Worm (Caenorhabditis elegans) whole organism, young adult: ENCODE measurements around the gene F07B7.7.

Experiments used
- B0019.2 ChIP-seq: fragments of 200-800 bp; sonication (Bioruptor generic); conservative IDR thresholded peaks from 2 replicates; pipeline ENCODE4 v1.3.6; 2022; ENCODE audit warnings: missing genetic modification reagents, missing genetic modification characterization, missing compliant biosample characterization
- B0035.1 ChIP-seq: sonication (generic microtip); optimal IDR thresholded peaks from 2 replicates; lab custom pipeline; 2016; ENCODE audit warnings: missing genetic modification characterization, mild to moderate bottlenecking, missing compliant biosample characterization, missing genotype, missing genetic modification reagents
- C17E4.6 ChIP-seq: fragments of 200-800 bp; sonication (Bioruptor generic); IDR thresholded peaks from 2 replicates; pipeline ENCODE4 v1.3.6; 2022; ENCODE audit warnings: missing genetic modification reagents, missing genetic modification characterization, missing compliant biosample characterization
- D2030.7 ChIP-seq: fragments of 200-800 bp; sonication (Bioruptor generic); IDR thresholded peaks from 2 replicates; pipeline ENCODE4 v1.3.6; 2022; ENCODE audit warnings: missing genetic modification reagents, missing genetic modification characterization, missing compliant biosample characterization
- F10E7.11 ChIP-seq: sonication (generic microtip); optimal IDR thresholded peaks from 2 replicates; lab custom pipeline; 2017; ENCODE audit warnings: mild to moderate bottlenecking, missing genetic modification characterization, moderate library complexity, missing compliant biosample characterization
- F33H1.4 ChIP-seq: fragments of 200-800 bp; sonication (Bioruptor generic); IDR thresholded peaks from 2 replicates; pipeline ENCODE4 v1.3.6; 2022; ENCODE audit warnings: missing genetic modification reagents, missing genetic modification characterization, missing compliant biosample characterization
- F49E8.2 ChIP-seq: sonication (generic microtip); optimal IDR thresholded peaks from 3 replicates; lab custom pipeline; 2017; ENCODE audit warnings: missing genetic modification characterization, mild to moderate bottlenecking, missing compliant biosample characterization, antibody characterized with exemption, moderate library complexity; ENCODE audit not compliant: insufficient read depth
- F55B11.4 ChIP-seq: sonication (generic microtip); optimal IDR thresholded peaks from 2 replicates; lab custom pipeline; 2016; ENCODE audit warnings: missing compliant biosample characterization, missing genetic modification characterization, borderline replicate concordance; ENCODE audit not compliant: insufficient read depth
- F57A8.1 ChIP-seq: fragments of 200-800 bp; sonication (Bioruptor generic); optimal IDR thresholded peaks from 2 replicates; lab custom pipeline; 2018; ENCODE audit warnings: mild to moderate bottlenecking, missing genetic modification characterization, moderate library complexity, missing compliant biosample characterization
- Y56A3A.18 ChIP-seq: fragments of 200-800 bp; sonication (Bioruptor generic); IDR thresholded peaks from 2 replicates; pipeline ENCODE4 v1.3.6; 2022; ENCODE audit warnings: missing genetic modification reagents, missing genetic modification characterization, missing compliant biosample characterization
- Y67H2A.10 ChIP-seq: fragments of 200-800 bp; sonication (Bioruptor generic); conservative IDR thresholded peaks from 2 replicates; pipeline ENCODE4 v1.3.6; 2022; ENCODE audit warnings: missing genetic modification reagents, missing genetic modification characterization, missing compliant biosample characterization
- Y79H2A.3 ChIP-seq: fragments of 200-800 bp; sonication (Bioruptor generic); conservative IDR thresholded peaks from 2 replicates; pipeline ENCODE4 v1.3.6; 2022; ENCODE audit warnings: missing genetic modification reagents, missing genetic modification characterization, missing compliant biosample characterization
- aptf-2 ChIP-seq: fragments of 200-800 bp; sonication (Bioruptor generic); conservative IDR thresholded peaks from 2 replicates; pipeline ENCODE4 v1.3.6; 2022; ENCODE audit warnings: missing genetic modification reagents, missing genetic modification characterization, missing compliant biosample characterization
- attf-3 ChIP-seq: fragments of 200-800 bp; sonication (Bioruptor generic); conservative IDR thresholded peaks from 2 replicates; pipeline ENCODE4 v1.3.6; 2022; ENCODE audit warnings: missing genetic modification reagents, missing genetic modification characterization, missing compliant biosample characterization
- attf-6 ChIP-seq: fragments of 200-800 bp; sonication (Bioruptor generic); IDR thresholded peaks from 2 replicates; pipeline ENCODE4 v1.3.6; 2022; ENCODE audit warnings: missing genetic modification reagents, missing genetic modification characterization, missing compliant biosample characterization
- ccch-3 ChIP-seq: fragments of 200-800 bp; sonication (Bioruptor generic); optimal IDR thresholded peaks from 2 replicates; lab custom pipeline; 2018; ENCODE audit warnings: mild to moderate bottlenecking, missing genetic modification characterization, missing compliant biosample characterization
- ceh-91 ChIP-seq: fragments of 200-800 bp; sonication (Bioruptor generic); IDR thresholded peaks from 2 replicates; pipeline ENCODE4 v1.3.6; 2022; ENCODE audit warnings: missing genetic modification reagents, missing genetic modification characterization, missing compliant biosample characterization
- dpff-1 ChIP-seq: sonication (generic microtip); optimal IDR thresholded peaks from 2 replicates; lab custom pipeline; 2017; ENCODE audit warnings: mild to moderate bottlenecking, missing genetic modification characterization, missing compliant biosample characterization
- egl-18 ChIP-seq: fragments of 200-800 bp; sonication (Bioruptor generic); IDR thresholded peaks from 2 replicates; pipeline ENCODE4 v1.3.6; 2022; ENCODE audit warnings: missing genetic modification reagents, missing genetic modification characterization, missing compliant biosample characterization
- hlh-26 ChIP-seq: fragments of 200-800 bp; sonication (Bioruptor generic); conservative IDR thresholded peaks from 2 replicates; pipeline ENCODE4 v1.3.6; 2022; ENCODE audit warnings: missing genetic modification reagents, missing genetic modification characterization, missing compliant biosample characterization
- hmg-20 ChIP-seq: fragments of 200-800 bp; sonication (Bioruptor generic); IDR thresholded peaks from 2 replicates; pipeline ENCODE4 v1.3.6; 2022; ENCODE audit warnings: missing genetic modification reagents, missing genetic modification characterization, missing compliant biosample characterization
- hsf-1 ChIP-seq: fragments of 200-800 bp; sonication (Bioruptor generic); IDR thresholded peaks from 2 replicates; pipeline ENCODE4 v1.3.6; 2022; ENCODE audit warnings: missing genetic modification reagents, missing genetic modification characterization, missing compliant biosample characterization
- lag-1 ChIP-seq: fragments of 200-800 bp; sonication (Bioruptor generic); IDR thresholded peaks from 2 replicates; pipeline ENCODE4 v1.3.6; 2022; ENCODE audit warnings: missing genetic modification reagents, missing genetic modification characterization, missing compliant biosample characterization
- lin-40 ChIP-seq: sonication (generic microtip); optimal IDR thresholded peaks from 2 replicates; lab custom pipeline; 2016; ENCODE audit warnings: missing genetic modification characterization, mild to moderate bottlenecking, missing compliant biosample characterization, missing genotype, missing genetic modification reagents
- lin-54 ChIP-seq: fragments of 200-800 bp; sonication (Bioruptor generic); optimal IDR thresholded peaks from 2 replicates; lab custom pipeline; 2018; ENCODE audit warnings: mild to moderate bottlenecking, missing genetic modification characterization, missing compliant biosample characterization
- madf-8 ChIP-seq: fragments of 200-800 bp; sonication (Bioruptor generic); conservative IDR thresholded peaks from 2 replicates; pipeline ENCODE4 v1.3.6; 2022; ENCODE audit warnings: missing genetic modification reagents, missing genetic modification characterization, missing compliant biosample characterization
- mes-4 ChIP-seq: sonication (generic microtip); optimal IDR thresholded peaks from 2 replicates; lab custom pipeline; 2016; ENCODE audit warnings: missing genotype, missing genetic modification characterization, missing compliant biosample characterization
- nhr-80 ChIP-seq: sonication (generic microtip); optimal IDR thresholded peaks from 2 replicates; lab custom pipeline; 2016; ENCODE audit warnings: missing genetic modification characterization, missing compliant biosample characterization
- snpc-4 ChIP-seq, 5 experiments: fragments of 150-350 bp in 1 of 5; sonication (generic microtip) in 4 of 5; optimal IDR thresholded peaks; 2 replicates each; lab custom pipeline; 2014 to 2018; ENCODE audit warnings: missing genetic modification characterization in 5 of 5, missing biosample characterization in 3 of 5, antibody characterized with exemption in 2 of 5, mild to moderate bottlenecking in 2 of 5, missing compliant biosample characterization in 2 of 5, missing genotype in 2 of 5, moderate library complexity in 2 of 5, missing genetic modification reagents in 1 of 5
- somi-1 ChIP-seq: fragments of 200-800 bp; sonication (Bioruptor generic); optimal IDR thresholded peaks from 2 replicates; lab custom pipeline; 2018; ENCODE audit warnings: mild to moderate bottlenecking, missing genetic modification characterization, missing compliant biosample characterization
- sptf-2 ChIP-seq: fragments of 200-800 bp; sonication (Bioruptor generic); optimal IDR thresholded peaks from 2 replicates; lab custom pipeline; 2018; ENCODE audit warnings: mild to moderate bottlenecking, missing genetic modification characterization, missing compliant biosample characterization
- tbp1 ChIP-seq: fragments of 200-800 bp; sonication (Bioruptor generic); optimal IDR thresholded peaks from 2 replicates; lab custom pipeline; 2018; ENCODE audit warnings: mild to moderate bottlenecking, missing genetic modification characterization, missing compliant biosample characterization
- tlf-1 ChIP-seq: fragments of 200-800 bp; sonication (Bioruptor generic); optimal IDR thresholded peaks from 2 replicates; lab custom pipeline; 2018; ENCODE audit warnings: mild to moderate bottlenecking, missing genetic modification characterization, missing compliant biosample characterization
- unc-130 ChIP-seq: sonication (generic microtip); optimal IDR thresholded peaks from 2 replicates; lab custom pipeline; 2016; ENCODE audit warnings: missing genetic modification reagents, missing genetic modification characterization, missing compliant biosample characterization
- xnd-1 ChIP-seq: sonication (generic microtip); optimal IDR thresholded peaks from 2 replicates; lab custom pipeline; 2016; ENCODE audit warnings: missing genotype, missing genetic modification reagents, missing genetic modification characterization, missing compliant biosample characterization
- ztf-25 ChIP-seq: fragments of 200-800 bp; sonication (Bioruptor generic); IDR thresholded peaks from 2 replicates; pipeline ENCODE4 v1.3.6; 2022; ENCODE audit warnings: missing genetic modification reagents, missing genetic modification characterization, missing compliant biosample characterization

The F07B7.7 gene

DNA sequence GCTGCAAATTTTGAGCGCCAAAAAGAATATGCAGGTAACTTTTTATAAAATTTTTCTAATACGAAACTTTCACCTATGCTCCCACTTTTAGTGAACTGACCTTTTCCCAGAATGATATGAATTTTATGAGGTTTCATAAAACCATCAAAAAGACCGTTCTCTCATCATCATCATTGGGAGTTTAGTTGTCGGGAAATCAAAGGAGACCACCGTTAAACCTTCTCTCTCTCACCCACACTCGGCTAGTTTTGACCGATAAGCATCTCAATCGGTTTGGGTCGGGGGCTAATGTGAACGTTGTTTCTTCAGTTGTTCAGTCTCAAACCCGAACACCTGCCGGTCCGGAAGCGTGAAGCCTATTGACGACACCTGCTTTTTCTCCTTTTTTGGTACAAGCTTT lies 39.2 kb upstream of the F07B7.7 start:
- TF ChIP-seq nhr-80 (tag; lab: Kevin White, UChicago) = peak; percentile 52
- TF ChIP-seq F55B11.4 (tag; lab: Kevin White, UChicago) = no peak

DNA sequence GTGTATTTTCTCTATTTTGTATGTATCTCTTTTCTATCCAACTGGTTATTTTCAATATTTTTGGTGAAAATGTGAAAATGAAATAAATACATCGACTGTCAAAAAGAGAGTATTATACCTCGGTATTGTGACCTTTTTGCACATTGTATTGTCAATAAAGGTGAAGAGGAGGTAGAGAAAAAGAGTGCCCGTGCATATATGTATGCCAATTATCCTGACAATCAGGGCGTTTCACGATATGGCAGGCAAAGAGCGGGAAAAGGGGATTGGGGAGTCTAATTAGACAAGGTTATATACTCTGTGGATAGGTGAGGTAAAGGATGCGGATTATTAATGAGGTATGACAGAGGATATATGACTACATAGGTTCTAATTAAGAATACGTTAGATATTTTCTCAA lies 38.5 kb upstream of the F07B7.7 start:
- no peak for TF ChIP-seq Y79H2A.3 (GFP tag; lab: Robert Waterston, UW)
- no peak for TF ChIP-seq attf-6 (GFP tag; lab: Robert Waterston, UW)
- no peak for TF ChIP-seq unc-130
- TF ChIP-seq Y56A3A.18 (GFP tag; lab: Robert Waterston, UW) = no peak
- no peak for TF ChIP-seq C17E4.6 (GFP tag; lab: Robert Waterston, UW)
- no peak for TF ChIP-seq hsf-1
- no peak for TF ChIP-seq dpff-1 (tag; lab: Kevin White, UChicago)

DNA sequence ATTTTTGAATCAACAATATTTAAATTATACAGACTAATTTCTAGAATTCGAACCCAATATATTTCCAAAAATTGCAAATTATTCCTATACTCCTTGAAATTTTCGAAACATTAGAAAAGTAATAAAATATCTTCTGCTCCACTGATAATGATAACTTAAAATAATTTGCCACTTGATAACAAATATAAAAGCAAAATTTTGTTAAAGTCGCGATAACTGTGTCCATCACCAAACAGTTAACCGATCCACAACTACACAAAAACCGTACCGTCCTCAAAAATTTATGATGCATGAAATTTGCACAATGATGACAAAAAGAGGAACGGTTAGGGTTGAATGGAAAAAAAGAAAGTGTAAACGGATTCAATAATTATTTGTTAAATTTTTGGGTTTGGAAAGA lies 36.9 kb upstream of the F07B7.7 start:
- TF ChIP-seq attf-3 (GFP tag; lab: Robert Waterston, UW) (no peak), sptf-2 (GFP tag; lab: Kevin White, UChicago) (no peak), lag-1 (GFP tag; lab: Robert Waterston, UW) (no peak), lin-40 (no peak), ceh-91 (no peak), F33H1.4 (GFP tag; lab: Robert Waterston, UW) (no peak), xnd-1 (no peak), B0035.1 (tag; lab: Kevin White, UChicago) (no peak), F10E7.11 (no peak), Y67H2A.10 (GFP tag; lab: Robert Waterston, UW) (no peak), D2030.7 (GFP tag; lab: Robert Waterston, UW) (no peak), lin-54 (GFP tag; lab: Kevin White, UChicago) (no peak), tlf-1 (GFP tag; lab: Kevin White, UChicago) (no peak), hmg-20 (GFP tag; lab: Robert Waterston, UW) (no peak), mes-4 (no peak)

DNA sequence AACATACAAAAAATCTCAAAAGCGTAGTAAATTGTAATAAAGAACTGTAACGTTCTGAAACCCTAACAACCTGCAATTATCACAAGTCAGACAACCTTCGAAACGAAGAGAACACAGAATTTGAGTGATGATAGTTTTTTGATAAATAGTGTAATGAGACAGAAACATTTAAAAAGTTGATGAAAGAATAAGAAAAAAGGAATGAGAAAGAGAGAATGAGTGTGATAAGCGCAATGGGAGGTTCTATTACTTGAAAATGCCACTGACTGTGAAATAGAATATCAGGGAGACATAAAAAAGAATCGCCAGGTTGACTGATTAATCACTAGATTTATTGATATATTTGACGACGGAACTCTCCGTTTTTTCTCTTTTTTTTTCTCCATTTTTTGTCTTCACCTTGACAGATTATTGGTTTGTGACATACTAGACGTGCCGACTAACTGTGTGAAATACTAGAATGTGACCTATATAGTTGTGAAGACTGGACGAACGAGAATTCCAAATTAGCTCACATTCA lies 36.1 kb upstream of the F07B7.7 start:
- no peak for TF ChIP-seq F55B11.4 (tag; lab: Kevin White, UChicago)
- no peak for TF ChIP-seq attf-6 (GFP tag; lab: Robert Waterston, UW)
- no peak for TF ChIP-seq Y67H2A.10 (GFP tag; lab: Robert Waterston, UW)
- TF ChIP-seq snpc-4 (GFP tag; optimal IDR thresholded peaks at IDR 0.05; lab: Kevin White, UChicago) = no peak
- no peak for TF ChIP-seq snpc-4 (tag; optimal IDR thresholded peaks at IDR 0.05; lab: Kevin White, UChicago)
- no peak for TF ChIP-seq B0035.1 (tag; lab: Kevin White, UChicago)
- TF ChIP-seq tbp1 (GFP tag; lab: Kevin White, UChicago) = no peak
- no peak for TF ChIP-seq ztf-25 (GFP tag; lab: Robert Waterston, UW)
- no peak for TF ChIP-seq hlh-26 (GFP tag; lab: Robert Waterston, UW)
- no peak for TF ChIP-seq ccch-3 (GFP tag; lab: Kevin White, UChicago)
- no peak for TF ChIP-seq nhr-80 (tag; lab: Kevin White, UChicago)
- TF ChIP-seq madf-8 (GFP tag; lab: Robert Waterston, UW) = no peak
- no peak for TF ChIP-seq egl-18 (GFP tag; lab: Robert Waterston, UW)
- TF ChIP-seq aptf-2 (GFP tag; lab: Robert Waterston, UW) = no peak
- TF ChIP-seq B0019.2 (GFP tag; lab: Robert Waterston, UW) = no peak
- TF ChIP-seq F33H1.4 (GFP tag; lab: Robert Waterston, UW) = no peak
- no peak for TF ChIP-seq unc-130
- no peak for TF ChIP-seq F57A8.1 (GFP tag; lab: Kevin White, UChicago)
- no peak for TF ChIP-seq lag-1 (GFP tag; lab: Robert Waterston, UW)
- no peak for TF ChIP-seq F49E8.2 (tag; lab: Kevin White, UChicago)
- TF ChIP-seq somi-1 (GFP tag; lab: Kevin White, UChicago) = no peak
